Fruit fly (Drosophila melanogaster) whole organism, embryonic: ENCODE data around the gene CG8851.

Experiments
- BEAF-32 ChIP-seq: fragments of 200-800 bp; sonication (Bioruptor generic); optimal IDR thresholded peaks from 3 replicates; lab custom pipeline; 2017; ENCODE audit warnings: missing biosample characterization, missing genetic modification characterization, mild to moderate bottlenecking, moderate library complexity, missing genetic modification reagents
- CG11560 ChIP-seq: fragments of 200-800 bp; sonication (Bioruptor generic); IDR thresholded peaks from 3 replicates; pipeline ENCODE4 v1.3.6; 2022; ENCODE audit warnings: missing biosample characterization, missing genetic modification characterization
- CG12155 ChIP-seq: fragments of 200-800 bp; sonication (Bioruptor generic); optimal IDR thresholded peaks from 3 replicates; lab custom pipeline; 2016; ENCODE audit warnings: missing biosample characterization, missing genetic modification characterization
- CG12769 ChIP-seq: fragments of 200-800 bp; sonication (Bioruptor generic); optimal IDR thresholded peaks from 2 replicates; lab custom pipeline; 2019; ENCODE audit warnings: missing biosample characterization, mild to moderate bottlenecking, missing genetic modification characterization, moderate library complexity
- CG13287 ChIP-seq: fragments of 200-800 bp; sonication (Bioruptor generic); IDR thresholded peaks from 2 replicates; pipeline ENCODE4 v1.3.6; 2022; ENCODE audit warnings: missing biosample characterization, missing genetic modification characterization; ENCODE audit not compliant: partially characterized antibody
- CG14050 ChIP-seq: fragments of 200-800 bp; sonication (Bioruptor generic); IDR thresholded peaks from 3 replicates; pipeline ENCODE4 v1.3.6; 2022; ENCODE audit warnings: missing biosample characterization, missing genetic modification characterization
- CG14710 ChIP-seq: fragments of 200-800 bp; sonication (Bioruptor generic); optimal IDR thresholded peaks from 3 replicates; lab custom pipeline; 2019; ENCODE audit warnings: missing biosample characterization, mild to moderate bottlenecking, missing genetic modification characterization, moderate library complexity
- CG14860 ChIP-seq: fragments of 200-800 bp; sonication (Bioruptor generic); IDR thresholded peaks from 3 replicates; pipeline ENCODE4 v1.3.6; 2022; ENCODE audit warnings: missing biosample characterization, missing genetic modification characterization; ENCODE audit not compliant: partially characterized antibody
- CG1603 ChIP-seq: fragments of 200-800 bp; sonication (Bioruptor generic); optimal IDR thresholded peaks from 2 replicates; lab custom pipeline; 2019; ENCODE audit warnings: missing biosample characterization, mild to moderate bottlenecking, missing genetic modification characterization, moderate library complexity
- CG17186 ChIP-seq: fragments of 200-800 bp; sonication (Bioruptor generic); optimal IDR thresholded peaks from 3 replicates; lab custom pipeline; 2017; ENCODE audit warnings: missing biosample characterization, missing genetic modification reagents, missing genetic modification characterization
- CG17361 ChIP-seq: fragments of 200-800 bp; sonication (Bioruptor generic); IDR thresholded peaks from 3 replicates; pipeline ENCODE4 v1.3.6; 2022; ENCODE audit warnings: missing biosample characterization, missing genetic modification characterization
- CG2116 ChIP-seq: fragments of 200-800 bp; sonication (Bioruptor generic); optimal IDR thresholded peaks from 3 replicates; lab custom pipeline; 2018; ENCODE audit warnings: missing biosample characterization, mild to moderate bottlenecking, missing genetic modification characterization
- CG2129 ChIP-seq: fragments of 200-800 bp; sonication (Bioruptor generic); IDR thresholded peaks from 2 replicates; pipeline ENCODE4 v1.3.6; 2022; ENCODE audit warnings: missing biosample characterization, missing genetic modification characterization; ENCODE audit not compliant: partially characterized antibody
- CG31441 ChIP-seq: fragments of 200-800 bp; sonication (Bioruptor generic); IDR thresholded peaks from 2 replicates; pipeline ENCODE4 v1.3.6; 2022; ENCODE audit warnings: missing biosample characterization, missing genetic modification characterization
- CG33557 ChIP-seq: fragments of 200-800 bp; sonication (Bioruptor generic); optimal IDR thresholded peaks from 2 replicates; lab custom pipeline; 2019; ENCODE audit warnings: missing biosample characterization, mild to moderate bottlenecking, missing genetic modification characterization, moderate library complexity
- CG34224 ChIP-seq: fragments of 200-800 bp; sonication (Bioruptor generic); IDR thresholded peaks from 3 replicates; pipeline ENCODE4 v1.3.6; 2022; ENCODE audit warnings: missing biosample characterization, missing genetic modification characterization; ENCODE audit not compliant: partially characterized antibody
- CG3847 ChIP-seq: fragments of 200-800 bp; sonication (Bioruptor generic); IDR thresholded peaks from 2 replicates; pipeline ENCODE4 v1.3.6; 2022; ENCODE audit warnings: missing biosample characterization, missing genetic modification characterization
- CG4282 ChIP-seq: fragments of 200-800 bp; sonication (Bioruptor generic); optimal IDR thresholded peaks from 2 replicates; lab custom pipeline; 2016; ENCODE audit warnings: missing biosample characterization, missing genetic modification characterization
- CG4404 ChIP-seq: fragments of 200-800 bp; sonication (Bioruptor generic); IDR thresholded peaks from 2 replicates; pipeline ENCODE4 v1.3.6; 2022; ENCODE audit warnings: missing biosample characterization, missing genetic modification characterization
- CG6791 ChIP-seq: fragments of 200-800 bp; sonication (Bioruptor generic); IDR thresholded peaks from 3 replicates; pipeline ENCODE4 v1.3.6; 2022; ENCODE audit warnings: missing biosample characterization, missing genetic modification characterization; ENCODE audit not compliant: partially characterized antibody
- Doc3 ChIP-seq: fragments of 200-800 bp; sonication (Bioruptor generic); IDR thresholded peaks from 3 replicates; pipeline ENCODE4 v1.3.6; 2022; ENCODE audit warnings: missing biosample characterization, missing genetic modification characterization; ENCODE audit not compliant: partially characterized antibody
- Dp ChIP-seq: fragments of 200-800 bp; sonication (Bioruptor generic); optimal IDR thresholded peaks from 2 replicates; lab custom pipeline; 2018; ENCODE audit warnings: missing biosample characterization, mild to moderate bottlenecking, missing genetic modification characterization, moderate library complexity
- E2f2 ChIP-seq: fragments of 200-800 bp; sonication (Bioruptor generic); IDR thresholded peaks from 2 replicates; pipeline ENCODE4 v1.3.6; 2022; ENCODE audit warnings: missing biosample characterization, missing genetic modification characterization
- Lim3 ChIP-seq: fragments of 200-800 bp; sonication (Bioruptor generic); IDR thresholded peaks from 2 replicates; pipeline ENCODE4 v1.3.6; 2022; ENCODE audit warnings: missing biosample characterization, missing genetic modification characterization
- MESR4 ChIP-seq: fragments of 200-800 bp; sonication (Bioruptor generic); optimal IDR thresholded peaks from 2 replicates; lab custom pipeline; 2018; ENCODE audit warnings: missing biosample characterization, mild to moderate bottlenecking, missing genetic modification characterization, moderate library complexity
- Myb ChIP-seq: fragments of 200-800 bp; sonication (Bioruptor generic); optimal IDR thresholded peaks from 2 replicates; lab custom pipeline; 2016; ENCODE audit warnings: missing biosample characterization, missing genetic modification characterization
- Opbp ChIP-seq: fragments of 200-800 bp; sonication (Bioruptor generic); IDR thresholded peaks from 3 replicates; pipeline ENCODE4 v1.3.6; 2022; ENCODE audit warnings: missing biosample characterization, missing genetic modification characterization; ENCODE audit not compliant: partially characterized antibody
- Sry-δ ChIP-seq: fragments of 200-800 bp; sonication (Bioruptor generic); optimal IDR thresholded peaks from 2 replicates; lab custom pipeline; 2016; ENCODE audit warnings: missing biosample characterization, missing genetic modification characterization
- ato ChIP-seq: fragments of 200-800 bp; sonication (Bioruptor generic); IDR thresholded peaks from 2 replicates; pipeline ENCODE4 v1.3.6; 2022; ENCODE audit warnings: missing biosample characterization, missing genetic modification characterization; ENCODE audit not compliant: partially characterized antibody
- bbx ChIP-seq: fragments of 200-800 bp; sonication (Bioruptor generic); IDR thresholded peaks from 2 replicates; pipeline ENCODE4 v1.3.6; 2022; ENCODE audit warnings: missing biosample characterization, missing genetic modification characterization; ENCODE audit not compliant: partially characterized antibody
- cato ChIP-seq: fragments of 200-800 bp; sonication (Bioruptor generic); optimal IDR thresholded peaks from 2 replicates; lab custom pipeline; 2016; ENCODE audit warnings: missing biosample characterization, missing genetic modification characterization, borderline replicate concordance
- cg ChIP-seq: fragments of 200-800 bp; sonication (Bioruptor generic); optimal IDR thresholded peaks from 3 replicates; lab custom pipeline; 2019; ENCODE audit warnings: missing biosample characterization, mild to moderate bottlenecking, missing genetic modification characterization, moderate library complexity
- chinmo ChIP-seq: fragments of 200-800 bp; sonication (Bioruptor generic); IDR thresholded peaks from 4 replicates; pipeline ENCODE4 v1.3.6; 2022; ENCODE audit warnings: missing biosample characterization, missing genetic modification characterization; ENCODE audit not compliant: partially characterized antibody
- chn ChIP-seq: fragments of 200-800 bp; sonication (Bioruptor generic); optimal IDR thresholded peaks from 2 replicates; lab custom pipeline; 2016; ENCODE audit warnings: missing biosample characterization, missing genetic modification characterization
- ewg ChIP-seq: fragments of 200-800 bp; sonication (Bioruptor generic); optimal IDR thresholded peaks from 3 replicates; lab custom pipeline; 2017; ENCODE audit warnings: mild to moderate bottlenecking, missing biosample characterization, missing genetic modification reagents, missing genetic modification characterization
- fd3F ChIP-seq: fragments of 200-800 bp; sonication (Bioruptor generic); optimal IDR thresholded peaks from 2 replicates; lab custom pipeline; 2018; ENCODE audit warnings: missing biosample characterization, mild to moderate bottlenecking, missing genetic modification characterization, moderate library complexity
- h ChIP-seq: fragments of >200 bp; optimal IDR thresholded peaks from 2 replicates; lab custom pipeline; 2017
- hbn ChIP-seq: fragments of 200-800 bp; sonication (Bioruptor generic); IDR thresholded peaks from 2 replicates; pipeline ENCODE4 v1.3.6; 2022; ENCODE audit warnings: missing biosample characterization, missing genetic modification characterization; ENCODE audit not compliant: partially characterized antibody
- insv ChIP-seq, 2 experiments: fragments of 200-800 bp; sonication (Bioruptor generic); optimal IDR thresholded peaks; 3 replicates each; lab custom pipeline; 2016 to 2018; ENCODE audit warnings: missing biosample characterization in 2 of 2, missing genetic modification characterization in 2 of 2
- kay ChIP-seq: fragments of 200-800 bp; sonication (Bioruptor generic); optimal IDR thresholded peaks from 2 replicates; lab custom pipeline; 2016; ENCODE audit warnings: missing biosample characterization, missing genetic modification characterization
- nmo ChIP-seq: fragments of 200-800 bp; sonication (Bioruptor generic); optimal IDR thresholded peaks from 2 replicates; lab custom pipeline; 2018; ENCODE audit warnings: missing biosample characterization, mild to moderate bottlenecking, missing genetic modification characterization, moderate library complexity
- pzg ChIP-seq: fragments of 200-800 bp; sonication (Bioruptor generic); optimal IDR thresholded peaks from 3 replicates; lab custom pipeline; 2018; ENCODE audit warnings: missing biosample characterization, mild to moderate bottlenecking, missing genetic modification characterization, moderate library complexity
- ranshi ChIP-seq: fragments of 200-800 bp; sonication (Bioruptor generic); IDR thresholded peaks from 2 replicates; pipeline ENCODE4 v1.3.6; 2022; ENCODE audit warnings: missing biosample characterization, missing genetic modification characterization
- sna ChIP-seq: fragments of 200-800 bp; sonication (Bioruptor generic); IDR thresholded peaks from 2 replicates; pipeline ENCODE4 v1.3.6; 2022; ENCODE audit warnings: missing biosample characterization, missing genetic modification characterization; ENCODE audit not compliant: partially characterized antibody
- tna ChIP-seq: fragments of 200-800 bp; sonication (Bioruptor generic); IDR thresholded peaks from 2 replicates; pipeline ENCODE4 v1.3.6; 2022; ENCODE audit warnings: missing biosample characterization, missing genetic modification characterization; ENCODE audit not compliant: partially characterized antibody
- trem ChIP-seq: fragments of 200-800 bp; optimal IDR thresholded peaks from 3 replicates; lab custom pipeline; 2019; ENCODE audit warnings: missing biosample characterization, mild to moderate bottlenecking, missing genetic modification characterization, moderate library complexity
- twi ChIP-seq: fragments of 200-800 bp; optimal IDR thresholded peaks from 2 replicates; lab custom pipeline; 2019; ENCODE audit warnings: missing biosample characterization, mild to moderate bottlenecking, missing genetic modification characterization, moderate library complexity

CG8851 gene

dm6 chr2L:3530186-3530832 lies 10.8 kb downstream of the CG8851 start, which contains the start of the genes Spindly and IFT57:
Spindly (minus strand) TSS chr2L:3530317.
IFT57 (plus strand) TSS chr2L:3530789.
- TF ChIP-seq hbn (GFP tag; lab: Robert Waterston, UW) (peak; percentile 35; the same call in 1 of the 2 replicates), CG14710 (tag; lab: Kevin White, UChicago) (peak; percentile 4), twi (tag; lab: Kevin White, UChicago) (no peak), CG17186 (peak; percentile 99), Lim3 (no peak), CG2129 (GFP tag; lab: Robert Waterston, UW) (peak; percentile 36; the same call in 1 of the 2 replicates), h (lab: Kevin White, UChicago) (no peak), Myb (GFP tag; lab: Kevin White, UChicago) (peak; percentile 53), CG4404 (GFP tag; lab: Robert Waterston, UW) (no peak), BEAF-32 (GFP tag; lab: Kevin White, UChicago) (peak; percentile 57), CG12769 (tag; lab: Kevin White, UChicago) (no peak), tna (GFP tag; lab: Robert Waterston, UW) (0 out of 2 replicates have a peak, but pooled peaks have one; percentile 13), chinmo (GFP tag; lab: Robert Waterston, UW) (peak; percentile 62; the same call in 1 of the 4 replicates), CG3847 (GFP tag; lab: Robert Waterston, UW) (no peak), CG31441 (GFP tag; lab: Robert Waterston, UW) (no peak), chn (no peak), CG13287 (GFP tag; lab: Robert Waterston, UW) (peak; percentile 72), CG34224 (peak; percentile 67; the same call in 2 of the 3 replicates), trem (peak; percentile 23), CG12155 (GFP tag; lab: Kevin White, UChicago) (no peak), MESR4 (GFP tag; lab: Kevin White, UChicago) (peak; percentile 29), CG14860 (peak; percentile 17; the same call in 1 of the 3 replicates), fd3F (no peak), bbx (peak; percentile 68), cg (GFP tag; lab: Kevin White, UChicago) (no peak), CG17361 (GFP tag; lab: Robert Waterston, UW) (0 out of 3 replicates have a peak, but pooled peaks have one; percentile 27), pzg (GFP tag; lab: Kevin White, UChicago) (peak; percentile 33), nmo (GFP tag; lab: Kevin White, UChicago) (peak; percentile 5), ato (GFP tag; lab: Robert Waterston, UW) (peak; percentile 71), CG6791 (GFP tag; lab: Robert Waterston, UW) (peak; percentile 74), kay (GFP tag; lab: Kevin White, UChicago) (no peak), CG11560 (tag; lab: Robert Waterston, UW) (no peak), Doc3 (GFP tag; lab: Robert Waterston, UW) (peak; percentile 46; the same call in 1 of the 3 replicates), sna (GFP tag; lab: Robert Waterston, UW) (no peak; the same call in 1 of the 2 replicates), CG2116 (GFP tag; lab: Kevin White, UChicago) (peak; percentile 59), Opbp (GFP tag; lab: Robert Waterston, UW) (peak; percentile 68; the same call in 2 of the 3 replicates), insv (GFP tag; optimal IDR thresholded peaks at IDR 0.05; lab: Kevin White, UChicago) (no peak), cato (GFP tag; lab: Kevin White, UChicago) (no peak), CG14050 (no peak), ranshi (GFP tag; lab: Robert Waterston, UW) (no peak), Dp (GFP tag; lab: Kevin White, UChicago) (peak; percentile 90), CG4282 (GFP tag; lab: Kevin White, UChicago) (no peak), ewg (GFP tag; lab: Kevin White, UChicago) (peak; percentile 17), CG33557 (GFP tag; lab: Kevin White, UChicago) (no peak), CG1603 (tag; lab: Kevin White, UChicago) (peak; percentile 34), E2f2 (GFP tag; lab: Robert Waterston, UW) (peak; percentile 93), Sry-δ (peak; percentile 19)
